Worm (Caenorhabditis elegans) whole organism, midembryonic: ENCODE results near the gene T11F9.7.

Experiments used
- T22C8.4 ChIP-seq: fragments of 200-800 bp; sonication (Bioruptor generic); IDR thresholded peaks from 2 replicates; pipeline ENCODE4 v1.3.6; 2022; ENCODE audit warnings: missing genetic modification characterization, missing compliant biosample characterization
- flt-1 ChIP-seq: fragments of 200-800 bp; sonication (Bioruptor generic); IDR thresholded peaks from 2 replicates; pipeline ENCODE4 v1.3.6; 2022; ENCODE audit warnings: missing genetic modification characterization, missing compliant biosample characterization
- med-1 ChIP-seq: sonication (generic microtip); optimal IDR thresholded peaks from 2 replicates; lab custom pipeline; 2017; ENCODE audit warnings: missing genetic modification characterization, mild to moderate bottlenecking, missing compliant biosample characterization, antibody characterized with exemption, missing genetic modification reagents; ENCODE audit not compliant: insufficient read depth
- ref-1 ChIP-seq: fragments of 200-800 bp; sonication (Bioruptor generic); conservative IDR thresholded peaks from 2 replicates; pipeline ENCODE4 v1.3.6; 2022; ENCODE audit warnings: missing genetic modification reagents, missing genetic modification characterization, missing compliant biosample characterization
- tab-1 ChIP-seq: fragments of 200-800 bp; sonication (Bioruptor generic); IDR thresholded peaks from 2 replicates; pipeline ENCODE4 v1.3.6; 2022; ENCODE audit warnings: missing genetic modification characterization, missing compliant biosample characterization
- ztf-23 ChIP-seq: fragments of 200-800 bp; sonication (Bioruptor generic); IDR thresholded peaks from 2 replicates; pipeline ENCODE4 v1.3.6; 2022; ENCODE audit warnings: missing genetic modification reagents, missing genetic modification characterization, missing compliant biosample characterization
- ztf-29 ChIP-seq: fragments of 200-800 bp; sonication (Bioruptor generic); IDR thresholded peaks from 2 replicates; pipeline ENCODE4 v1.3.6; 2022; ENCODE audit warnings: missing genetic modification reagents, missing genetic modification characterization, missing compliant biosample characterization

DNA sequence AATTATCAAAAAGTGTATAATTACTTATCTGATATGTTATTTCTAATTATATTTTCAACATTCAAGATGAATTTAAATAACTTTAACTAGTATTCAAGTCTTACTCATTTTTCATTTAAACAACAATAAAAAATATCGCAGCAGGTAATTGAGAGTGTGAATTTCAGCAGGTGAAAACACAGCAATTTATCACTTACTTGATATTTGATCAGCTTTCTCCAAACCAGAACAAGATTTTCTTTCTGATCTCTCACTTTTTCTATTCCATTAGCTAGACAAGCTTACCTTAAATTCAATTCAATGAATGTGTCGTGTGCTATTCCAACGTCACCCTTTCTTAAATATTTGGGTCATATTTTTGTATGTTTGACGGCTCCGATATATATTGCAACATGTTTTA is 9.8 kb downstream of the T11F9.7 start, which contains the start of gene srh-1:
- TF ChIP-seq ref-1 (no peak), T22C8.4 (GFP tag; lab: Robert Waterston, UW) (no peak), flt-1 (GFP tag; lab: Robert Waterston, UW) (no peak), tab-1 (GFP tag; lab: Robert Waterston, UW) (no peak), ztf-29 (GFP tag; lab: Robert Waterston, UW) (no peak), med-1 (GFP tag; lab: Kevin White, UChicago) (no peak), ztf-23 (no peak)
